Fruit fly (Drosophila melanogaster) whole organism, embryonic: ENCODE data around the gene Cyt-c-d.

Experiments used
- CG10147 ChIP-seq: fragments of 200-800 bp; sonication (Bioruptor generic); optimal IDR thresholded peaks from 2 replicates; lab custom pipeline; 2019; ENCODE audit warnings: missing biosample characterization, mild to moderate bottlenecking, missing genetic modification characterization, moderate library complexity
- CG12104 ChIP-seq: fragments of 200-800 bp; sonication (Bioruptor generic); optimal IDR thresholded peaks from 3 replicates; lab custom pipeline; 2016; ENCODE audit warnings: missing biosample characterization, missing genetic modification characterization
- CG12219 ChIP-seq: fragments of 200-800 bp; sonication (Bioruptor generic); optimal IDR thresholded peaks from 3 replicates; lab custom pipeline; 2018; ENCODE audit warnings: missing biosample characterization, mild to moderate bottlenecking, missing genetic modification characterization
- CG12236 ChIP-seq: fragments of 200-800 bp; sonication (Bioruptor generic); optimal IDR thresholded peaks from 2 replicates; lab custom pipeline; 2016; ENCODE audit warnings: missing biosample characterization, missing genetic modification characterization
- CG12769 ChIP-seq: fragments of 200-800 bp; sonication (Bioruptor generic); optimal IDR thresholded peaks from 2 replicates; lab custom pipeline; 2019; ENCODE audit warnings: missing biosample characterization, mild to moderate bottlenecking, missing genetic modification characterization, moderate library complexity
- CG14441 ChIP-seq: fragments of 200-800 bp; sonication (Bioruptor generic); IDR thresholded peaks from 2 replicates; pipeline ENCODE4 v1.3.6; 2022; ENCODE audit warnings: missing biosample characterization, missing genetic modification characterization
- CG17361 ChIP-seq: fragments of 200-800 bp; sonication (Bioruptor generic); IDR thresholded peaks from 3 replicates; pipeline ENCODE4 v1.3.6; 2022; ENCODE audit warnings: missing biosample characterization, missing genetic modification characterization
- CG1792 ChIP-seq: fragments of 200-800 bp; sonication (Bioruptor generic); optimal IDR thresholded peaks from 2 replicates; lab custom pipeline; 2016; ENCODE audit warnings: missing biosample characterization, missing genetic modification characterization
- CG1832 ChIP-seq: fragments of 200-800 bp; sonication (Bioruptor generic); optimal IDR thresholded peaks from 2 replicates; lab custom pipeline; 2017; ENCODE audit warnings: missing biosample characterization, mild to moderate bottlenecking, missing genetic modification characterization, inconsistent platforms
- CG18764 ChIP-seq: fragments of 200-800 bp; sonication (Bioruptor generic); optimal IDR thresholded peaks from 3 replicates; lab custom pipeline; 2016; ENCODE audit warnings: missing biosample characterization, missing genetic modification characterization
- CG2120 ChIP-seq: fragments of 200-800 bp; sonication (Bioruptor generic); optimal IDR thresholded peaks from 3 replicates; lab custom pipeline; 2016; ENCODE audit warnings: missing biosample characterization, missing genetic modification characterization
- CG3995 ChIP-seq: fragments of 200-800 bp; sonication (Bioruptor generic); optimal IDR thresholded peaks from 3 replicates; lab custom pipeline; 2016; ENCODE audit warnings: missing biosample characterization, missing genetic modification characterization
- CG6813 ChIP-seq: fragments of 200-800 bp; sonication (Bioruptor generic); optimal IDR thresholded peaks from 2 replicates; lab custom pipeline; 2017; ENCODE audit warnings: missing biosample characterization, missing genetic modification characterization, mild to moderate bottlenecking, moderate library complexity, missing genetic modification reagents
- CG9932 ChIP-seq: fragments of 200-800 bp; sonication (Bioruptor generic); IDR thresholded peaks from 2 replicates; pipeline ENCODE4 v1.3.6; 2022; ENCODE audit warnings: missing biosample characterization, missing genetic modification characterization
- CoRest ChIP-seq: fragments of 200-800 bp; sonication (Bioruptor generic); optimal IDR thresholded peaks from 3 replicates; lab custom pipeline; 2018; ENCODE audit warnings: missing biosample characterization, mild to moderate bottlenecking, missing genetic modification characterization, moderate library complexity
- Doc2 ChIP-seq: fragments of 200-800 bp; sonication (Bioruptor generic); IDR thresholded peaks from 2 replicates; pipeline ENCODE4 v1.3.6; 2022; ENCODE audit warnings: missing biosample characterization, missing genetic modification characterization
- E2f2 ChIP-seq: fragments of 200-800 bp; sonication (Bioruptor generic); IDR thresholded peaks from 2 replicates; pipeline ENCODE4 v1.3.6; 2022; ENCODE audit warnings: missing biosample characterization, missing genetic modification characterization
- Ets65A ChIP-seq: fragments of 200-800 bp; sonication (Bioruptor generic); peaks from one replicate; lab custom pipeline; 2016; ENCODE audit warnings: missing biosample characterization, missing genetic modification characterization
- HLHmδ ChIP-seq: fragments of 200-800 bp; sonication (Bioruptor generic); optimal IDR thresholded peaks from 2 replicates; lab custom pipeline; 2018; ENCODE audit warnings: missing biosample characterization, mild to moderate bottlenecking, missing genetic modification characterization, moderate library complexity
- Med ChIP-seq: fragments of 200-800 bp; sonication (Bioruptor generic); peaks from one replicate; lab custom pipeline; 2016; ENCODE audit warnings: missing biosample characterization, missing genetic modification characterization, mild to moderate bottlenecking, inconsistent platforms, moderate library complexity
- Meics ChIP-seq: fragments of 200-800 bp; sonication (Bioruptor generic); optimal IDR thresholded peaks from 2 replicates; lab custom pipeline; 2017; ENCODE audit warnings: missing biosample characterization, mild to moderate bottlenecking, missing genetic modification characterization
- Ravus ChIP-seq: fragments of 200-800 bp; sonication (Bioruptor generic); IDR thresholded peaks from 2 replicates; pipeline ENCODE4 v1.3.6; 2022; ENCODE audit warnings: missing biosample characterization, missing genetic modification characterization
- Rfx ChIP-seq: fragments of 200-800 bp; sonication (Bioruptor generic); IDR thresholded peaks from 2 replicates; pipeline ENCODE4 v1.3.6; 2022; ENCODE audit warnings: missing biosample characterization, missing genetic modification characterization
- Sox102F ChIP-seq: fragments of 200-800 bp; sonication (Bioruptor generic); optimal IDR thresholded peaks from 2 replicates; lab custom pipeline; 2018; ENCODE audit warnings: missing biosample characterization, mild to moderate bottlenecking, missing genetic modification characterization, moderate library complexity
- Sry-β ChIP-seq: fragments of 200-800 bp; sonication (Bioruptor generic); optimal IDR thresholded peaks from 2 replicates; lab custom pipeline; 2018; ENCODE audit warnings: missing biosample characterization, mild to moderate bottlenecking, missing genetic modification characterization, moderate library complexity
- Taf1 ChIP-seq: fragments of 200-800 bp; sonication (Bioruptor generic); IDR thresholded peaks from 2 replicates; pipeline ENCODE4 v1.3.6; 2022; ENCODE audit warnings: missing biosample characterization, missing genetic modification characterization
- ci ChIP-seq: fragments of 200-800 bp; sonication (Bioruptor generic); IDR thresholded peaks from 3 replicates; pipeline ENCODE4 v1.3.6; 2022; ENCODE audit warnings: missing biosample characterization, missing genetic modification characterization
- en ChIP-seq: fragments of 200-800 bp; sonication (Bioruptor generic); optimal IDR thresholded peaks from 2 replicates; lab custom pipeline; 2016; ENCODE audit warnings: missing biosample characterization, missing genetic modification characterization
- eyg ChIP-seq: fragments of 200-800 bp; sonication (Bioruptor generic); optimal IDR thresholded peaks from 3 replicates; lab custom pipeline; 2016; ENCODE audit warnings: missing biosample characterization, missing genetic modification characterization
- fu2 ChIP-seq: fragments of 200-800 bp; sonication (Bioruptor generic); optimal IDR thresholded peaks from 2 replicates; lab custom pipeline; 2016; ENCODE audit warnings: missing biosample characterization, missing genetic modification characterization
- gce ChIP-seq: fragments of 200-800 bp; sonication (Bioruptor generic); IDR thresholded peaks from 3 replicates; pipeline ENCODE4 v1.3.6; 2022; ENCODE audit warnings: missing biosample characterization, missing genetic modification characterization
- gem ChIP-seq: fragments of 200-800 bp; sonication (Bioruptor generic); optimal IDR thresholded peaks from 2 replicates; lab custom pipeline; 2019; ENCODE audit warnings: missing biosample characterization, mild to moderate bottlenecking, missing genetic modification characterization, moderate library complexity
- hth ChIP-seq: fragments of >200 bp; optimal IDR thresholded peaks from 2 replicates; lab custom pipeline; 2017; ENCODE audit warnings: inconsistent platforms
- prd ChIP-seq, 3 experiments: fragments of >200 bp in 2 of 3; fragments of 200-800 bp in 1 of 3; sonication (Bioruptor generic) in 1 of 3; optimal IDR thresholded peaks in 2 of 3; IDR thresholded peaks in 1 of 3; 2 replicates in 2 of 3; 3 replicates in 1 of 3; pipeline versions ENCODE4 v1.3.6 to Lab custom; 2017 to 2022; ENCODE audit warnings: missing biosample characterization in 1 of 3, missing genetic modification characterization in 1 of 3
- sens ChIP-seq: fragments of 200-800 bp; sonication (Bioruptor generic); peaks from one replicate; lab custom pipeline; 2016; ENCODE audit warnings: missing biosample characterization, missing genetic modification characterization
- slbo ChIP-seq: fragments of 200-800 bp; sonication (Bioruptor generic); IDR thresholded peaks from 2 replicates; pipeline ENCODE4 v1.3.6; 2022; ENCODE audit warnings: missing biosample characterization, missing genetic modification characterization
- sug ChIP-seq: fragments of 200-800 bp; optimal IDR thresholded peaks from 2 replicates; lab custom pipeline; 2019; ENCODE audit warnings: missing biosample characterization, mild to moderate bottlenecking, missing genetic modification characterization, moderate library complexity
- toy ChIP-seq: fragments of 200-800 bp; sonication (Bioruptor generic); IDR thresholded peaks from 2 replicates; pipeline ENCODE4 v1.3.6; 2022; ENCODE audit warnings: missing biosample characterization, missing genetic modification characterization
- unpg ChIP-seq: fragments of 200-800 bp; sonication (Bioruptor generic); optimal IDR thresholded peaks from 3 replicates; lab custom pipeline; 2018; ENCODE audit warnings: missing biosample characterization, mild to moderate bottlenecking, missing genetic modification characterization, moderate library complexity

Gene Cyt-c-d

DNA sequence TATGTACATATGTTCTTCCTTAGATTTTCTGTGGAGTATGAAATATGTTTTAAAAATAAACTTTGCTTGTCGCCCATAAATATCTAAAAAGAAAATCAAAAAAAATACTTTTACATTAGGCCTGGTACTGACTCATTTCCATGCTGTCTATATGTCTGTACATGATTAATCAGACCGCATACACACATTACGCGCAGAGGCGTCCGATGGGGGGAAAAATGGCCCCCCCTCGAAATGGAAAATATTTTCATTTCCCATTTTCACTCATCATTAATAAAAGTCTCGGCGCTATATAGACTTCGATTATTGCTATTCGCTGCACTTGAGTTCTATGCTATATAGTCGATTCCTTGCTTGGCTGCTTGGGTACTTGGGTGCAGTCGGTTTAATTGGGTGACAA lies 46.2 kb downstream of the Cyt-c-d start:
- no peak for TF ChIP-seq CG1832 (GFP tag; lab: Kevin White, UChicago)
- no peak for TF ChIP-seq fu2
- 0 out of 2 replicates have a peak, but pooled peaks have one; percentile 11 for TF ChIP-seq CG9932 (GFP tag; lab: Robert Waterston, UW)
- TF ChIP-seq E2f2 (GFP tag; lab: Robert Waterston, UW): no peak
- TF ChIP-seq Rfx (GFP tag; lab: Robert Waterston, UW): peak; percentile 23; the same call in 1 of the 2 replicates
- peak; percentile 37 for TF ChIP-seq Sox102F (GFP tag; lab: Kevin White, UChicago)
- TF ChIP-seq CG12769 (tag; lab: Kevin White, UChicago): no peak
- TF ChIP-seq CoRest (tag; lab: Kevin White, UChicago): no peak
- peak; percentile 76 for TF ChIP-seq Ets65A (GFP tag; lab: Kevin White, UChicago)
- TF ChIP-seq Meics (GFP tag; lab: Kevin White, UChicago): no peak
- TF ChIP-seq CG12104: no peak
- 0 out of 3 replicates have a peak, but pooled peaks have one; percentile 37 for TF ChIP-seq ci
- peak; percentile 10 for TF ChIP-seq CG2120 (GFP tag; lab: Kevin White, UChicago)
- no peak for TF ChIP-seq Ravus (GFP tag; lab: Robert Waterston, UW)
- TF ChIP-seq Med (GFP tag; lab: Kevin White, UChicago): peak; percentile 59
- TF ChIP-seq HLHmδ (GFP tag; lab: Kevin White, UChicago): no peak
- peak; percentile 11 for TF ChIP-seq unpg (GFP tag; lab: Kevin White, UChicago)
- TF ChIP-seq gce (GFP tag; lab: Robert Waterston, UW): 0 out of 3 replicates have a peak, but pooled peaks have one; percentile 27
- TF ChIP-seq CG1792 (GFP tag; lab: Kevin White, UChicago): no peak
- TF ChIP-seq en: no peak
- TF ChIP-seq slbo: peak; percentile 35; the same call in 1 of the 2 replicates
- no peak for TF ChIP-seq prd (optimal IDR thresholded peaks at IDR 0.05; lab: Kevin White, UChicago)
- TF ChIP-seq prd (GFP tag; IDR thresholded peaks at IDR 0.05; lab: Robert Waterston, UW): no peak
- TF ChIP-seq Taf1 (GFP tag; lab: Robert Waterston, UW): 0 out of 2 replicates have a peak, but pooled peaks have one; percentile 7
- peak; percentile 4 for TF ChIP-seq gem
- TF ChIP-seq sens: peak; percentile 65
- no peak for TF ChIP-seq CG6813 (GFP tag; lab: Kevin White, UChicago)
- TF ChIP-seq Sry-β (GFP tag; lab: Kevin White, UChicago): no peak
- no peak for TF ChIP-seq CG18764 (GFP tag; lab: Kevin White, UChicago)
- peak; percentile 11 for TF ChIP-seq sug (tag; lab: Kevin White, UChicago)
- no peak for TF ChIP-seq CG14441 (GFP tag; lab: Robert Waterston, UW)

DNA sequence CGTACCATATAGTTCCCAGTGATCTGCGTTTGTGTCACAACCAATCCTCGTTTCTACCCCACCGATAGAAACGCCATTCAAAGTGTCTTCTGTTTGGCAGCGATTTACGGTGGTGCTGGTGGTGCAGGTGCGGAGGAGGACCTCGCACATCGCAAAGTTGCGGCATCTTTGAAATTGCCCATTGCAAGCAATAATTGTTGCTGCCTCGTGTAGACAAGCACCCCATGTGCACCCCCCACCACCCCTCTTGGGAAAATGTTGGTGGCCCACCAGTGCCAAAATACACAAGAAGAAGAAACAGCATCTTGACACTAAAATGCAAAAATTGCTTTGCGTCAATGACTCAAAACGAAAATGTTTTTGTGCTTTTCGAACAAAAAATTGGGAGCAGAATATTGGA lies 48.8 kb downstream of the Cyt-c-d start:
- TF ChIP-seq Ets65A (GFP tag; lab: Kevin White, UChicago) (peak; percentile 58), eyg (GFP tag; lab: Kevin White, UChicago) (no peak), CG10147 (GFP tag; lab: Kevin White, UChicago) (no peak), CG17361 (GFP tag; lab: Robert Waterston, UW) (no peak), CG3995 (GFP tag; lab: Kevin White, UChicago) (no peak), CG12219 (GFP tag; lab: Kevin White, UChicago) (no peak), CG12236 (GFP tag; lab: Kevin White, UChicago) (no peak), CG14441 (GFP tag; lab: Robert Waterston, UW) (no peak), toy (GFP tag; lab: Robert Waterston, UW) (0 out of 2 replicates have a peak, but pooled peaks have one; percentile 21), Doc2 (no peak), hth (no peak)
